Worm (Caenorhabditis elegans): ENCODE measurements around the gene B0336.13.

B0336.13 gene

DNA sequence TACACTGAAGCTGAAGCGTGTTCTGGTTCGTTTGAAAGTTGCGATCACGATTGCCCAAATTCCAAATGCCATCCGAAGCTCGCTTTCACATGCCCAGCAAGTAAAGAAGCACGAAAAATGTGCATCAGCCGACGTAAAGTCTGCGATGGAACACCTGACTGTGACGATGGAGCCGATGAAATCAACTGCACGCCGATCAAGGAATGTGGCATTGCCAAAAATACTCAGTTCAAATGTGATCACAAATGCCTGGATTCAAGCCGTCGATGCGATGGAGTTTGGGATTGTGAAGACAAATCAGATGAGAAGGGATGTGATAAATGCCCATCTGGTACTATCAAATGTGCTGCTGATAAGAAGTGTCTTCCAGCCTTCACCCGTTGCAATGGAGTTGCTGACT, 35.5 kb downstream of the B0336.13 start:
- TF ChIP-seq dve-1 (tag; optimal IDR thresholded peaks at IDR 0.05; ENCODE audit: insufficient read depth) (no peak), aha-1 (tag) (peak; percentile 93)

DNA sequence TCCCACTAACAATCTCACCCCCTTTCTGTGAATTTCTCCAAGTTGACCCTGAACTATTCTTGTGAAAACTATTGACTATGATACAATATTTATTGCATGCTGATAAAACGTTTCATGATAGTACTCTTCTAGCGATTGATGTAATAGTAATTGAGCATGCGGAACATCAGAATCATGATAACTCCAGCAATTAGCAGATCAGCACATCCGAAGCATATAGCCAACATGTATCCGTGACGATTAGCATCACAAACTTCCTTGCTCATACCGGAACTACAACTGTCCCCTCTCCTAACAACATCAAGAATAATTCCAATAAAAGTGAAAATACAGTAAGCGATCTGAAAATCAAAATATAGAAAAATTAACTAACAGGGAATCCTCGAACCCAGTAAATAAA, 36.2 kb downstream of the B0336.13 start:
- TF ChIP-seq aha-1 (tag) (peak; percentile 28), nhr-11 (tag; optimal IDR thresholded peaks at IDR 0.05) (no peak), unc-62 (GFP tag; optimal IDR thresholded peaks at IDR 0.05 in 1 of 2) (peak in 1 of 2 experiments; percentile 28), unc-62 (tag; optimal IDR thresholded peaks at IDR 0.05) (no peak)

DNA sequence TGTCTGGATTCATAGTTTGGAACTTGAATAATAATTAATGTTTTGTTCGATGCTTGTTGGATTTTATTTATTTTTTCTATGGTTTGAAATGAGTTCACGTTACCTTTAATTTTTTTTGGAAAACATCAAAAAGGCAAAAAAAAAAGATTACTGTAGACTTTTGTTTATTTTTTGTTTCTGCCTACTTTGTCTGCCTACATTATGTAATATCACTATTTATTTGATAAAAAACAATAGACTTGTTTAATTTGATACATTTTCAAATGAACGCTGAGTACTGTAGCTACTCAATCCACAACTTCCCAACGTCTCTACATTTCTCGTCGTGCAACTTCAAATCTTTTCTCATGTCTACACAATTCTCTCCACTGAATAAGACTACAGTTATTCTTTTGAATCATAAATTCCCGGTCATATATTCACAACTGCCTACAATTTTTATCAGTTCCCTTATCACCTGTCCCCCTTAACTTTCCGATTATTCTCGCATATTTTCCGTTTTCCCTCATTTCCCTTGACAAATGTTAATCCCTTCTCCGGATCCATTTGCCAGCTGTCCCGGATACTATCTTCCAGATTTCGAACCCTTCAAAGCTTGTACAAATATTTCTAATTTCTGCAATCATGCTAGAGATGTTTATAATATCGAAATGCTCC, 37.3 kb downstream of the B0336.13 start, which contains the start of the genes B0244.9 and B0244.7:
Gene B0244.9 (minus strand): TSS at position 51 of the 657 bp plus-strand sequence.
Gene B0244.7 (plus strand): TSS at position 522 of the 657 bp plus-strand sequence.
- TF ChIP-seq php-3 (GFP tag; IDR thresholded peaks at IDR 0.05) (no peak), nhr-28 (tag; optimal IDR thresholded peaks at IDR 0.05) (peak; percentile 62), pqm-1 (tag; optimal IDR thresholded peaks at IDR 0.05) (peak; percentile 56)

DNA sequence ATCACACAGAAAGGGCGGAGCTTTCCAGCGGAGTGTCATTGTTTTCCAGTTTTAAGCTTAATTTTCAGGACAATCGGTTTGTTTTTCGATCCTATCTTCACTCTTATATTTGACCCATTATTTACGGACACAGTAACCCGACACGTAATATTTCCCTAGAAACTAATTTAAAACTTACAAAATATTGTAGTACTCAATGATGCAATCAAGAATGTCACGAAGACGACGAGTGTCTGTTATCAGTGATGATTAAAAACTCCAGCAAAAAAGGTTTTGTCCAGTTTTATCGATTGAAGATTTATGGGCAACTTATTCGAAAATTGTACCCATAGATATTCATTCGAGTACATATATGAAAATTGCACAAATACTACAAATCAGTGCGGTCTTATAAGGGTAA, 39.1 kb downstream of the B0336.13 start, which contains the start of gene B0244.17:
Gene B0244.17 (plus strand): TSS at position 301 of the 400 bp plus-strand sequence.
- no peak for TF ChIP-seq rbr-2 (tag; optimal IDR thresholded peaks at IDR 0.05)
- peak; percentile 37 for TF ChIP-seq nhr-28 (tag; optimal IDR thresholded peaks at IDR 0.05)

DNA sequence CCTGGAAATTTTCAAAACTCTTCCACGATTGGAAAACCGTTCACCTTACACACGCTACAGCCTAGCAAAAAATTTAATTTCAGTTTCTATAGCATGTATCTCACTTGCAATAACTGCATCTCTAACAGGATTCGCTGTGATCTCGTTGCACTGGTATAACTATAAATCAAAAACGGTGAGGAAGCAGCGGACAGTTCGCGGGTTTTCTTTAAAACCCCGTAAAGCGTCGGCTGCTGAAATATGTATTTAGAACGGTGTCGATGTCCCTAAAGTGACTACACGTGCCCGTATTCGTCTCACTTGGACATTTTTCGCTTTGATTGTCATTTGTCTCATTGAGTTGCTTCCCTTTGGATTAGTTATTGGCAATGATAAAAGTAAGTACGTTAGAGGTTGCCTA, 40.5 kb downstream of the B0336.13 start:
- peak; percentile 73 for TF ChIP-seq aha-1 (tag)
- TF ChIP-seq nhr-102 (tag; optimal IDR thresholded peaks at IDR 0.05) = no peak

DNA sequence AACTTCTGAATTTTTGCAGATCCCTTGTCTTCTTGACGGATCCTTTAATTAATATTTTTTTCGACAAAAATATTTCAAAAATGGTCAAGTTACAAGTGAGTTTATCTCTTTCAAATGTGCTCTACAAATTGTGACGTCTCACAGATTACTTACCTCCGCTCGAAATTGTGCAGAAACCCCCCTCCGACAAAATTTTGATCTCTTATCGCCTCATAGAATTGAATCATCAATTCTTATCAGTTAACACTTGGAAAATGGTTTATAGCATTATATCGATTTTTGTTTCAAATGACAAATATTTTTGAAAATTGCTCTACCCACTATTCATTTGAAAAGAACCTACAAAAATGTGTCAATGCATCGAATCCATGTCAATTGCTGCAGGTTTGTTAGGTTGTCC, 41.1 kb downstream of the B0336.13 start, which contains the start of gene B0244.10:
Gene B0244.10 (plus strand): TSS at position 254 of the 400 bp plus-strand sequence.
- TF ChIP-seq nhr-28 (tag; optimal IDR thresholded peaks at IDR 0.05) = peak; percentile 71
- no peak for TF ChIP-seq vab-7 (GFP tag; IDR thresholded peaks at IDR 0.05)
- TF ChIP-seq F10B5.3 (tag; optimal IDR thresholded peaks at IDR 0.05) = no peak
- peak; percentile 84 for TF ChIP-seq dmd-6 (GFP tag; IDR thresholded peaks at IDR 0.05)
- no peak for TF ChIP-seq daf-16 (GFP tag; optimal IDR thresholded peaks at IDR 0.05)
- TF ChIP-seq daf-16 (tag; optimal IDR thresholded peaks at IDR 0.05) = peak; percentile 27
- no peak for TF ChIP-seq zip-2 (tag; optimal IDR thresholded peaks at IDR 0.05)
- TF ChIP-seq ZK337.2 (GFP tag; IDR thresholded peaks at IDR 0.05) = no peak
- TF ChIP-seq hlh-11 (tag; optimal IDR thresholded peaks at IDR 0.05) = peak; percentile 38
- no peak for TF ChIP-seq mep-1 (tag; optimal IDR thresholded peaks at IDR 0.05)
- peak; percentile 63 for TF ChIP-seq dve-1 (tag; optimal IDR thresholded peaks at IDR 0.05; ENCODE audit: insufficient read depth)
- TF ChIP-seq pqm-1 (tag; optimal IDR thresholded peaks at IDR 0.05) = peak; percentile 84
- no peak for TF ChIP-seq daf-8 (GFP tag; IDR thresholded peaks at IDR 0.05)
- no peak for TF ChIP-seq lim-7 (GFP tag; IDR thresholded peaks at IDR 0.05)
- no peak for TF ChIP-seq pha-4 (GFP tag; IDR thresholded peaks at IDR 0.05)
- TF ChIP-seq pha-4 (tag; optimal IDR thresholded peaks at IDR 0.05) = no peak
- peak; percentile 49; the same call in 1 of the 2 replicates for TF ChIP-seq php-3 (GFP tag; IDR thresholded peaks at IDR 0.05)

DNA sequence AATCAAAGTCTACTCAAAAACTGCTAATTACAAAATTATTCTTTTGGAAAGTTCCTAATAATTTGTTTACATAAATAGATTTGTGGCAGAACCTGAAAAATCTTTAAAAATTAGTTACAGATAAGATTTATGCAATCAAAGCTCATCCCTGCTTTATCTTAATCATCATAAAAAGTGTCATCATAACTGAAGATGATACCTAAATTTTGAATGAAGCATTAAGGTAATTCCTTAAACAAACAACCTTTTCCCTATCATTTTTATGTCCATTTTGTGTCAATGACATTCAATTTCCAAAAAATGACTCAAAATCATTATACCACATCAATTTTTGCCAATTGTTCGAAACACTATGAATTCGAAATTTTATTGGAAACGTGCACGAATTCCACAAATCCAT, 43.9 kb downstream of the B0336.13 start, which contains the start of gene B0244.6:
Gene B0244.6 (plus strand): TSS at position 301 of the 400 bp plus-strand sequence.
- TF ChIP-seq Y48G9A.11 (GFP tag; IDR thresholded peaks at IDR 0.05) = no peak
- no peak for TF ChIP-seq mdt-29 (GFP tag; IDR thresholded peaks at IDR 0.05)
- TF ChIP-seq fkh-10 (GFP tag; optimal IDR thresholded peaks at IDR 0.05) = no peak
- peak; percentile 10 for TF ChIP-seq dve-1 (tag; optimal IDR thresholded peaks at IDR 0.05; ENCODE audit: insufficient read depth)
- TF ChIP-seq lin-29 (GFP tag; IDR thresholded peaks at IDR 0.05) = no peak
- TF ChIP-seq lin-1 (GFP tag; IDR thresholded peaks at IDR 0.05) = no peak
